Worm (Caenorhabditis elegans): ENCODE results near the gene ZK686.5.
A peak's percentile ranks its signal among the peaks of the same experiment; 100 is the strongest.

Gene ZK686.5

DNA sequence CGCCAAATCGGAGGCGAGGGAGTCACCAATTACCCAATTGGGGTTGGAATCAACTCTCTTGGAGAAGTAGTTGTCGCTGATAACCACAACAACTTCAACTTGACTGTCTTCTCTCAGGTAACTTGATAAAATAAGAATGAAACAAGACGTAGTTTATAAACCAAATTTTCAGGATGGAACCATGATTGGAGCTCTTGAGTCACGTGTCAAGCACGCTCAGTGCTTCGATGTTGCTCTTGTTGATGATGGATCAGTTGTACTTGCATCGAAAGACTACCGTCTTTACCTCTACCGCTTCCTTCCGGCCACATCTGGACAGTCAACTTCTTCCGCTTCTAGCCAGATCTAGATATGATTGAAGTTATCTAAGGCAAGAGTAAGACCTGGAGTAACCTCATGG lies 31.3 kb downstream of the ZK686.5 start:
- TF ChIP-seq elt-3 (tag; optimal IDR thresholded peaks at IDR 0.05) (no peak), nhr-237 (tag; optimal IDR thresholded peaks at IDR 0.05) (no peak), zip-8 (tag; optimal IDR thresholded peaks at IDR 0.05) (no peak), lsy-2 (tag; optimal IDR thresholded peaks at IDR 0.05) (no peak), mls-2 (tag; optimal IDR thresholded peaks at IDR 0.05) (no peak), flh-1 (GFP tag; optimal IDR thresholded peaks at IDR 0.05) (no peak), ztf-11 (tag; optimal IDR thresholded peaks at IDR 0.05) (no peak), drap-1 (GFP tag; optimal IDR thresholded peaks at IDR 0.05) (no peak), mep-1 (tag; optimal IDR thresholded peaks at IDR 0.05) (no peak), bed-3 (GFP tag; optimal IDR thresholded peaks at IDR 0.05) (no peak), ceh-43 (GFP tag; optimal IDR thresholded peaks at IDR 0.05) (no peak), nhr-2 (tag; optimal IDR thresholded peaks at IDR 0.05) (no peak), snpc-4 (tag; optimal IDR thresholded peaks at IDR 0.05) (no peak), sem-2 (GFP tag; optimal IDR thresholded peaks at IDR 0.05) (no peak), nhr-28 (tag; optimal IDR thresholded peaks at IDR 0.05) (no peak), cnd-1 (tag; optimal IDR thresholded peaks at IDR 0.05) (no peak), ceh-83 (GFP tag; optimal IDR thresholded peaks at IDR 0.05) (no peak), lin-13 (tag; optimal IDR thresholded peaks at IDR 0.05) (no peak), nhr-12 (tag; optimal IDR thresholded peaks at IDR 0.05) (no peak)

DNA sequence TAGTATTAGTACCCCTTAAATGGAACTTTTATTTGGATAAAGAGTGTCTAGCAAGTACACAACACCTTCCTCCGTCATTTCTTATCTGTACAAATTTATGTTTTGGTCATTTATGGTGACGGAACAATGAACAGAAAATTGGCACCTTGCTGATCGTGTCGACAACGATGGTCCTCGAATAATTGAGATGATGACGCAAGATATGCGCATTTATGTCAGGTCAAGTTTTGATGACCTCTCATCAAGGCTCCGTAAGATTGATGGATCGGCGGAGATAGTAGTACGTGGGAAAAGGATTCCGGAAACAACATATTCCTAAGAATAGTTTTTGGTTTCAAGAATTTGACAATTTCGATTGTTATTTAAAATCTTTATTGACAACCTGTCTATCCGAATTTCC lies 33.2 kb downstream of the ZK686.5 start:
- TF ChIP-seq nhr-28 (tag; optimal IDR thresholded peaks at IDR 0.05) (no peak), lin-13 (tag; optimal IDR thresholded peaks at IDR 0.05) (no peak), unc-62 (GFP tag; optimal IDR thresholded peaks at IDR 0.05) (peak; percentile 94), zip-8 (tag; optimal IDR thresholded peaks at IDR 0.05) (peak; percentile 66), hlh-1 (tag; optimal IDR thresholded peaks at IDR 0.05) (no peak), tbx-8 (GFP tag; optimal IDR thresholded peaks at IDR 0.05) (no peak), unc-39 (tag; optimal IDR thresholded peaks at IDR 0.05) (no peak), M03D4.4 (tag; optimal IDR thresholded peaks at IDR 0.05) (no peak), nhr-237 (tag; optimal IDR thresholded peaks at IDR 0.05) (no peak), nhr-2 (tag; optimal IDR thresholded peaks at IDR 0.05) (peak; percentile 97), elt-1 (tag; optimal IDR thresholded peaks at IDR 0.05; ENCODE audit: borderline replicate concordance, insufficient read depth) (peak; percentile 87), mep-1 (tag; optimal IDR thresholded peaks at IDR 0.05) (no peak), ceh-43 (GFP tag; optimal IDR thresholded peaks at IDR 0.05) (no peak), cnd-1 (tag; optimal IDR thresholded peaks at IDR 0.05) (no peak), ces-1 (GFP tag; optimal IDR thresholded peaks at IDR 0.05) (no peak), bed-3 (GFP tag; optimal IDR thresholded peaks at IDR 0.05) (no peak), flh-1 (GFP tag; optimal IDR thresholded peaks at IDR 0.05) (no peak), ceh-83 (GFP tag; optimal IDR thresholded peaks at IDR 0.05) (no peak), ztf-11 (tag; optimal IDR thresholded peaks at IDR 0.05) (no peak), nhr-12 (tag; optimal IDR thresholded peaks at IDR 0.05) (no peak), elt-3 (tag; optimal IDR thresholded peaks at IDR 0.05) (no peak), ham-2 (GFP tag; optimal IDR thresholded peaks at IDR 0.05) (no peak), sem-2 (GFP tag; optimal IDR thresholded peaks at IDR 0.05) (no peak), drap-1 (GFP tag; optimal IDR thresholded peaks at IDR 0.05) (no peak), ceh-39 (tag; optimal IDR thresholded peaks at IDR 0.05) (no peak), snpc-4 (tag; optimal IDR thresholded peaks at IDR 0.05) (no peak), lin-32 (GFP tag; optimal IDR thresholded peaks at IDR 0.05) (no peak), lsy-2 (tag; optimal IDR thresholded peaks at IDR 0.05) (no peak), unc-120 (tag; optimal IDR thresholded peaks at IDR 0.05; ENCODE audit: poor library complexity, severe bottlenecking) (no peak)

DNA sequence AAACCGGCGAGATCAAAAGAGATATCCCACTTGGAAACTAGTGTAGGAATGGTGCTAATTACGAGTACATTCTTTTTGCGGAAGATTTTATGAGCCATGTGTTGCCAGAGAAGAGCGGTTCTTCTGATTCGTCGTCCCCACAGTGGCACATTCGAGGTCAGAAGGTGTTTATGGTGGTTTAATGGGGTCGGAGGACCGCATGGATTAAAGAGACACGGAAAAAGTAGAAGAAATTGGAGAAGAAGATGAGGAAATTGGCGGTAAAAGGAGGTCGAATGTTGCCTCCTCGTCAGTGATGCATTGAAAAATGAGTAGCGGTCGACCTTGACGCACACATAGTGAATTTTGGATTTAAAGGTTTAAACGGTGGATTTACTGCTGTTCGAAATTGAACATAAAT lies 33.8 kb downstream of the ZK686.5 start:
- TF ChIP-seq ceh-83 (GFP tag; optimal IDR thresholded peaks at IDR 0.05) (no peak), sem-2 (GFP tag; optimal IDR thresholded peaks at IDR 0.05) (no peak), flh-1 (GFP tag; optimal IDR thresholded peaks at IDR 0.05) (no peak), nhr-237 (tag; optimal IDR thresholded peaks at IDR 0.05) (no peak), bed-3 (GFP tag; optimal IDR thresholded peaks at IDR 0.05) (no peak), ceh-43 (GFP tag; optimal IDR thresholded peaks at IDR 0.05) (no peak), ham-2 (GFP tag; optimal IDR thresholded peaks at IDR 0.05) (peak; percentile 45), hlh-1 (tag; optimal IDR thresholded peaks at IDR 0.05) (no peak), elt-1 (tag; optimal IDR thresholded peaks at IDR 0.05; ENCODE audit: borderline replicate concordance, insufficient read depth) (no peak), nhr-2 (tag; optimal IDR thresholded peaks at IDR 0.05) (peak; percentile 27), nhr-28 (tag; optimal IDR thresholded peaks at IDR 0.05) (no peak), nhr-76 (tag; optimal IDR thresholded peaks at IDR 0.05) (no peak), zip-8 (tag; optimal IDR thresholded peaks at IDR 0.05) (no peak)

DNA sequence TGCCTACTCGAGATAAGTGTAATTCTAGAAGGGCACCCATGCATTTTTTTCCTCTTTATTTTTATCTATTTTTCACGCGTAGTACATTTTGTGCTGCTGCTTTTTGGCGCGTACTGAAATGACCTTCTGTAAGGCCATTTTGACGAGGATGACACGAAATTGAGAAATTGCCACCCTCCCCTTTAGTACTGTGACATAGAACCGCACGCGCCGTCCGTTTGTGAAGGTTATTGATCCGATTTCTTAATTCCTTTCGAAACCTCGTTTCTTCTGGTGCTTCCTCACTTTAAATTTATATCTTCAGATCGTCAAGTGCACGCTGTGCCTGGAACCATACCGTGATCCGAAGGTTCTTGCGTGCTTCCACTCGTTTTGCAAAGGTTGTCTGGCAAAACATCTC lies 36.2 kb downstream of the ZK686.5 start:
- TF ChIP-seq elt-1 (tag; optimal IDR thresholded peaks at IDR 0.05; ENCODE audit: borderline replicate concordance, insufficient read depth), result no peak
- TF ChIP-seq unc-39 (tag; optimal IDR thresholded peaks at IDR 0.05), result no peak
- TF ChIP-seq mab-5 (tag; optimal IDR thresholded peaks at IDR 0.05), result no peak
- no peak for TF ChIP-seq bed-3 (GFP tag; optimal IDR thresholded peaks at IDR 0.05)
- TF ChIP-seq cnd-1 (tag; optimal IDR thresholded peaks at IDR 0.05), result no peak
- TF ChIP-seq nhr-2 (tag; optimal IDR thresholded peaks at IDR 0.05), result no peak
- no peak for TF ChIP-seq flh-1 (GFP tag; optimal IDR thresholded peaks at IDR 0.05)
- TF ChIP-seq zip-8 (tag; optimal IDR thresholded peaks at IDR 0.05), result no peak
- no peak for TF ChIP-seq elt-3 (tag; optimal IDR thresholded peaks at IDR 0.05)
- TF ChIP-seq snpc-4 (tag; optimal IDR thresholded peaks at IDR 0.05), result no peak
- no peak for TF ChIP-seq ceh-39 (tag; optimal IDR thresholded peaks at IDR 0.05)
- no peak for TF ChIP-seq M03D4.4 (tag; optimal IDR thresholded peaks at IDR 0.05)
- no peak for TF ChIP-seq lin-13 (tag; optimal IDR thresholded peaks at IDR 0.05)
- no peak for TF ChIP-seq ceh-83 (GFP tag; optimal IDR thresholded peaks at IDR 0.05)
- TF ChIP-seq nhr-76 (tag; optimal IDR thresholded peaks at IDR 0.05), result no peak
- TF ChIP-seq nhr-12 (tag; optimal IDR thresholded peaks at IDR 0.05), result no peak
- no peak for TF ChIP-seq sem-2 (GFP tag; optimal IDR thresholded peaks at IDR 0.05)

All from whole organism, mixed stage, embryonic.